Fruit fly (Drosophila melanogaster) S2 (cell line): ENCODE measurements around the gene mth.

Experiments
- CG8478 ChIP-seq: fragments of >200 bp; optimal IDR thresholded peaks from 2 replicates; lab custom pipeline; 2018
- CTCF ChIP-seq, 2 experiments: fragments of >200 bp; optimal IDR thresholded peaks; 2 replicates each; lab custom pipeline; 2018

dm6 chr3L:371228-371627, 24.5 kb upstream of the mth start:
- TF ChIP-seq CTCF (optimal IDR thresholded peaks at IDR 0.05; lab: Kevin White, UChicago) (no peak), CG8478 (no peak)
